Fruit fly (Drosophila melanogaster) whole organism: ENCODE measurements around the gene CG43138.

Experiments used
- Dll ChIP-seq: fragments of >200 bp; optimal IDR thresholded peaks from 2 replicates; lab custom pipeline; 2017
- usp ChIP-seq: fragments of >200 bp; optimal IDR thresholded peaks from 2 replicates; lab custom pipeline; 2017; ENCODE audit warnings: missing biosample characterization, missing genetic modification characterization, mixed read lengths

- TF ChIP-seq usp: no peak
- no peak for TF ChIP-seq Dll (lab: Kevin White, UChicago)
Measured at dm6 chrX:7558646-7559045, 30.5 kb downstream of the CG43138 start.
